Fruit fly (Drosophila melanogaster) Kc167 (cell line): ENCODE measurements around the gene Dpm3.

Source experiments
- Myc ChIP-seq: fragments of >200 bp; optimal IDR thresholded peaks from 2 replicates; lab custom pipeline; 2017; ENCODE audit warnings: missing external identifiers
- Sin3A ChIP-seq: fragments of >200 bp; optimal IDR thresholded peaks from 2 replicates; lab custom pipeline; 2018; ENCODE audit warnings: missing external identifiers
- h ChIP-seq: fragments of >200 bp; optimal IDR thresholded peaks from 3 replicates; lab custom pipeline; 2018; ENCODE audit warnings: missing external identifiers
- insv ChIP-seq: fragments of >200 bp; optimal IDR thresholded peaks from 3 replicates; lab custom pipeline; 2018; ENCODE audit warnings: missing external identifiers
- psq ChIP-seq: fragments of >200 bp; optimal IDR thresholded peaks from 2 replicates; lab custom pipeline; 2017; ENCODE audit warnings: missing external identifiers
- ttk ChIP-seq: sonication (Bioruptor generic); optimal IDR thresholded peaks from 2 replicates; lab custom pipeline; 2017; ENCODE audit warnings: missing external identifiers

Dpm3 gene

DNA sequence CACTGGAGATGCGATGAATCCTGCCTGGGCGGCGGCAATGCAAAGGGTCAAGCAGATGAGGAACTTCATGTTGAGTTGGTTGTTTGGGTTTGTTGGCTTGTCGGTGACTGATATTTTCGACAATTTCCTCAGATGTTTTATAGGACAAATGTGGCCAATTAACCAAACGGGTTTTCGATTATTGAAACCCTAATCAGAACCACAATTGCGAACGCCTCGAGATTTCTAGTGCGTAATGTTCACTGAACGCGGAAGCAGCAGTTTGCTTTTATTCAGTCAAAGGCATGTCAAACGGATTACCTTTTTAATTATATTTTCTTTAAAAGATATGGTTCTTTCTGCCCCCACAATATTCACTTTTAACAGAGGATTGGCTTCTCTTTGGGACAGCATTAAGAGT is 5.8 kb downstream of the Dpm3 start, which contains the start of gene CG14374:
CG14374 (minus strand) TSS at position 101 of the 400 bp plus-strand sequence.
- TF ChIP-seq ttk (lab: Kevin White, UChicago) = no peak
- TF ChIP-seq Myc (lab: Kevin White, UChicago) = no peak
- no peak for TF ChIP-seq h (lab: Kevin White, UChicago)
- no peak for TF ChIP-seq psq
- TF ChIP-seq Sin3A (lab: Kevin White, UChicago) = no peak
- no peak for TF ChIP-seq insv (lab: Kevin White, UChicago)

DNA sequence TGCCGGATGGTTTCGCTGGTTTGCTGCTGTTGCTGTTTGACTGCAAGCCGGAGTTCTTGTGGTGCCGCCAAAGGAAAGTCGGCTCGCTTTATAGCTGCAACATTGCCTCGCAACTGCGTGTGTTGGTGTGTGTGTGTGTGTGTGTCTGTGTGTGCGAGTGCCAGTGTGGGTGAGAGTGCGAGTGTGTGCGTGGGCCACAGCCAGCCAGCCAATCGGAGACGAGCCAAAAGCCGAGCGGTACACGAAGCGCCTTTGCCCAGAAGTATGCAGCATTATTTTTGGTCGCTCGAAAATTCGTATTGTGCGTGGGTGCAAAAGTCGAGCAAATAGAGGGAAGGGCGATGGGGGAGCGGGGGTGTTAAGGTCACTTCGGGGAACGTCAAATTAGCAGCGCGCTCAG is 7.7 kb downstream of the Dpm3 start, which contains the start of gene CCHa2:
CCHa2 (minus strand) TSS at position 65 of the 400 bp plus-strand sequence.
- TF ChIP-seq Sin3A (lab: Kevin White, UChicago) (no peak), ttk (lab: Kevin White, UChicago) (no peak)

DNA sequence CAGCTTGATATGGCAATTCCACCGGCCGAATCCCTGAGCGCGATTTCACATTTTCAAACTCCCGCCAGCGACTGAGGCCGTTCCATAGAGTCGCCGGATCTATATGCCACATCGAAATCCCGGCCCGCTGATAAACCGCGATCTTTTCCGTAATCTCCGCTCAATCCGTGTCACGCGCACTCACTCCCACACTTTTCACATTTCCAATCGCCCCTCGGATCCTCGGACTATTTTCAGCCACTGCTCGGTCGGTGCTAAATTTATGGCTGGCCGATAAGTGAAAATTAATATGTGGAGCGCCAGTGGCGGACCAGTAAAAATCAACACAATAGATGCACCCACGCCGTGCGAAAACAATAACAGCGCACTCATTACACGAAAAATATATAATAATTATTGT is 9.8 kb downstream of the Dpm3 start:
- TF ChIP-seq Myc (lab: Kevin White, UChicago) (no peak), Sin3A (lab: Kevin White, UChicago) (no peak), psq (no peak)

DNA sequence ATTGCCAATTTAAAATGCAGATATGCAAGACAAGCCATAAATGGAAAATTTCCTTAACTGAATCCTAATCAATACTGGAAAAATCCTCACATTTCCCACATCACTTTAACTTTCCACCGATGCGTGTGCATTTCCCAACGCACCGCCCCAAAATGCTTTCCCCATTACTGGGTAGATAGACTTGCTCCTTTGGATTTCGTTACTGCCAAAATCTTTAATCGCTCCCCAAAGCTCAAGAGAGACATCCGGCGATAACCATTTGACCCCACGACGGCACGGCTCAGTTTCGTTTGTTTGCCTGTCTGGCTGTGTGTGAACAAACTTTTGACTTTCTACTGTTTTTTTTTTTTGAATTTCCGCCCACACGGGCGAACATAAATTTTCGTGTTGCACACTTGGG is 12.4 kb downstream of the Dpm3 start:
- no peak for TF ChIP-seq Myc (lab: Kevin White, UChicago)
- no peak for TF ChIP-seq h (lab: Kevin White, UChicago)
- no peak for TF ChIP-seq Sin3A (lab: Kevin White, UChicago)
- no peak for TF ChIP-seq psq
- TF ChIP-seq insv (lab: Kevin White, UChicago) = no peak
- no peak for TF ChIP-seq ttk (lab: Kevin White, UChicago)

DNA sequence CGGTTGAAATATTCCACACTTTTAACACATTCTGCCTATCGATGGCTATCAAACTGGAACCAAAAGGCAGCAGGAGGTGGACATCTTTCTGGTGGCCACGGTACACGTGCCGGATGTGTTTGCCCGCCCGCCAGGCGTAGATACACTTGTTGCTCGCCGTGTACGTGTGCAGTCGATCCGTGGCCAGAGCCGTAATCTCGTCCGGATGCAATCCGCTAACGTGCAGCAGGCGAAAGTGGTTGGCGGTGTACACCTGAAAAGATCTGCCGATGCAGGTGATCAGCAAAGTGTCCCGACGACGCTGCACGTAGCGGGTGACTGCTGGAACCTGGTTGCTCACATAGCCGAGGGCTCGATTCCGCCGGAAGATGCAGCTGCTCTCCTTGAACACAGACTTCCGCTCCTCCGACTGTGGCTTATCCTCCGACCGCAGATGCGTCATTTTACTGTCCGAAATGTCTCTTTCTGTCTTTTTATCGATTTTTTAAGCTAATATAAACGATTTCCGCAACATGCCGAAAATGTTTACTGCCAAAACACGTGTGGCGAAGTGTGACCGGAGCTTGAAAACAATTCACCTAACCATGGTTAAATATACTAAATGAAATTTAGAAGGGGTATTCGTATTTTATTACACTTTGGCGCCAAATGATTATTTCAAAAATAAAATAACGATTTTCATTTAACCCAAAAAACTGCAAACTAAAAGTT is 14.5 kb downstream of the Dpm3 start, which contains the start of gene CG9799:
CG9799 (minus strand) TSS at position 550 of the 711 bp plus-strand sequence.
- TF ChIP-seq Myc (lab: Kevin White, UChicago) = no peak
- no peak for TF ChIP-seq Sin3A (lab: Kevin White, UChicago)
- no peak for TF ChIP-seq psq
- peak; percentile 23 for TF ChIP-seq h (lab: Kevin White, UChicago)

DNA sequence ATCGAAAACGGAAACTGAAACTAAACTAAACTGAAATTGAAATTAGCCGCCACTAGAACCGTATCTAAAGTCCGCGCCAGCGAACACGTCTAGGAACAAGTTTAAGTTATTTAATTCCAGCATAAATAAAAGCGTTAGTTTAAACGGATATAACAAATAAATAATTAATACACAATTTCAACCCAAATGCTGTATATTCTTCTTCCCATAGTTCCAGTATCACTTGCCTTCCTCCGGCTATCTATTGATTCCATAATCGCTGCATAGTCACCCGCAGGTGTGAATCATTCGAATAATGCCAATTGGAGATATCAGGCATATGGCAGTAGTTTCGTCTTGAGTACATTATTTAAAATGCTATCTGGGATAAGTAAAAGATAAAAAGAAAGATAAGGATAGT is 17.7 kb downstream of the Dpm3 start:
- TF ChIP-seq insv (lab: Kevin White, UChicago) (no peak), ttk (lab: Kevin White, UChicago) (no peak), Sin3A (lab: Kevin White, UChicago) (no peak)

DNA sequence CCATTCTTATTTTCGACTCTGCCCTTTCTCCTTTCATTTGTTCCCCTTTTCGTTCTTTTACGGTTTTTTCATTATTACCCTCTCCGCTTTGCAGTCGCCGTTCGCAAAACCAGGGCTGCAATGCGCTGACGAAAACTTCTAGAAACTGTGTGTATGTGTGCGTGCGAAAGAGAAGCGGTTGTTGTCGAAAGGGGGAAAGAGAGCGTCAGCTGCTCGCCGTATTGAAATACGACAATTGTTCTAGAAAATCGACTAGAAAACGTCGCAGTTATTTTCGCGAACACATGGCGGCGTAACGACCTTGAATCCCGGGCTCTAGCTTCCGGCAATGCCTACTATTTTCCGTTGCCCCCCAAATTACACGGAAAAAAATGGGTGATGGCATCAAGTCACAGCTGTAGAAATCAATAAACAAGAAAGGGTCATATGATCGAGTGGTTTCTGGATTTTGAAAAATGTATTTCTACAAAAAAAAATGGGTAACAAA is 20.2 kb downstream of the Dpm3 start:
- TF ChIP-seq ttk (lab: Kevin White, UChicago) = no peak
- TF ChIP-seq Myc (lab: Kevin White, UChicago) = no peak
- no peak for TF ChIP-seq insv (lab: Kevin White, UChicago)
- TF ChIP-seq h (lab: Kevin White, UChicago) = no peak
- TF ChIP-seq Sin3A (lab: Kevin White, UChicago) = no peak
- no peak for TF ChIP-seq psq

DNA sequence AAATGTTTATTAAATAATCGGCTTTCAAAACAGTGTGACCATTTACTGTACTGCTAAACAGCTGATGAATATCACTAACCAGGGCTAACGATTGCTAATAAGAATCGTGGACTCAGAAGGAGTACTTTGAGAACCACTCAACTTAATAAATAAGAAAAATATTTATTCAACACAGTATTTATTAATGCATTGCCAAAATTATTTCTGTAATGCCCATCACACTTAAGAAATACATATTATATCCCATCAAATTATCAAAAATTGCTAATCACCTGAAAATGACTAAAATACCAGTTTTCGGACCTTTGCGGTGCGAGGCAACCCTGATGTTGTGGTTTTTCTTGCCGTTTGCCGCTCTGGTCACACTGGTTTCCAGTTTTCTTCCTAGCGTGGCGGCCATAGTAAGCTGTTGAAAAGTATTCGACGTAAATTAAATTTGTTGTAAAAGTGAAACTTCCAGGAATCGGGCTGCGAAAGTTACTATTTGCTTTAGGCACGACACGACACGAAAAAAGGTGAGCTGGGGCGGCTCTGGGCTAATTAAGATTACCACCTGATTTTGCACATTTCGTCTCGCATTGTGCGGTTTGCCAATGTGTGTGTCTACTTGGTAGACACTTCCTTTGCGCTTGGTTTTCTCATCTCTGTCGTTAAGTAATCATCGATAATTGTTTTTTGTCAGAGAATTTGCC is 21.0 kb downstream of the Dpm3 start, which contains the start of the genes mRpS21 and Droj2:
mRpS21 (minus strand) TSS at position 66 of the 692 bp plus-strand sequence.
Droj2 (plus strand) TSS at position 363 of the 692 bp plus-strand sequence.
- TF ChIP-seq Sin3A (lab: Kevin White, UChicago) (no peak), ttk (lab: Kevin White, UChicago) (no peak), psq (no peak), insv (lab: Kevin White, UChicago) (no peak), Myc (lab: Kevin White, UChicago) (no peak)

DNA sequence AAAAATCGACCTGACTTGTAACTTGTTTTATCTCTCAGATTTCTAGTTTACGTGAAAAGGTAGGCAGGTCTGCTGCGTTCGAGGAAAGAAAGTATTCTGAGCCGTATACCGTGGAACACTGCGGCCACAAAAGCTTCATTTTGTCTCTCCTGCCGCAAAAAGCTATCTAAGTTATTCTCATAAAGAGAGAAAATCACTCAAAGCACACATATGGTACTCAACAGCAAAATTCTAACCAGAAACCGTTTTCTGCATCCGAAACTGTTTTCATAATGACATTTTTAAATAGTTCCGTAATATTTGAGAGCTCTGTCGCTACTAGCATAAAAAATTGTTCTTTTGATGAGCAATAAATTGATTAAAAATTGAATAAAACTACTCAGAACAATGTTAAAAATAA is 23.2 kb downstream of the Dpm3 start, which contains the start of the genes CG9813 and CG8870:
CG9813 (minus strand) TSS at position 101 of the 400 bp plus-strand sequence.
CG8870 (plus strand) TSS at position 168 of the 400 bp plus-strand sequence.
- no peak for TF ChIP-seq insv (lab: Kevin White, UChicago)
- TF ChIP-seq ttk (lab: Kevin White, UChicago) = no peak
- no peak for TF ChIP-seq psq
- no peak for TF ChIP-seq Myc (lab: Kevin White, UChicago)
- no peak for TF ChIP-seq h (lab: Kevin White, UChicago)
- TF ChIP-seq Sin3A (lab: Kevin White, UChicago) = no peak

DNA sequence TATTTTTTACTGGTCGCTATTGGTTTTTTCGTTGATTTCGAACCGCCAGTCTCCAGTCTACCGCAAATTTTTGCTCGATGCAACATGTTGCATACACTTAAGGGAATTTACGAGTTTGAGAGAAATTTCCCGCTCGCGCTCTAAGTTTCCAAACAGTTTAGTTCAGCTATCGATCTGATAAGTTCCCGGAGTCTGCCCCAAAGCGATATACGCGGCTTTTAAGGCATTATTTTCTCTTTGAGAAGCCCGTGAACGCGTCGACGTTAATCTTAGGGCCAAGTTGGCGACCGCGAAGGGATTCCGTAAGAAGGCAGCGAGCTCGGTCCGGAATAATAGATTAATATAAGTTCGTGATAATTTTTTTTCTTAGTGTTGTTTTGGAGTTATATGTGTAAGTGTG is 27.9 kb downstream of the Dpm3 start:
- no peak for TF ChIP-seq psq
- TF ChIP-seq ttk (lab: Kevin White, UChicago) = no peak
- no peak for TF ChIP-seq Sin3A (lab: Kevin White, UChicago)

DNA sequence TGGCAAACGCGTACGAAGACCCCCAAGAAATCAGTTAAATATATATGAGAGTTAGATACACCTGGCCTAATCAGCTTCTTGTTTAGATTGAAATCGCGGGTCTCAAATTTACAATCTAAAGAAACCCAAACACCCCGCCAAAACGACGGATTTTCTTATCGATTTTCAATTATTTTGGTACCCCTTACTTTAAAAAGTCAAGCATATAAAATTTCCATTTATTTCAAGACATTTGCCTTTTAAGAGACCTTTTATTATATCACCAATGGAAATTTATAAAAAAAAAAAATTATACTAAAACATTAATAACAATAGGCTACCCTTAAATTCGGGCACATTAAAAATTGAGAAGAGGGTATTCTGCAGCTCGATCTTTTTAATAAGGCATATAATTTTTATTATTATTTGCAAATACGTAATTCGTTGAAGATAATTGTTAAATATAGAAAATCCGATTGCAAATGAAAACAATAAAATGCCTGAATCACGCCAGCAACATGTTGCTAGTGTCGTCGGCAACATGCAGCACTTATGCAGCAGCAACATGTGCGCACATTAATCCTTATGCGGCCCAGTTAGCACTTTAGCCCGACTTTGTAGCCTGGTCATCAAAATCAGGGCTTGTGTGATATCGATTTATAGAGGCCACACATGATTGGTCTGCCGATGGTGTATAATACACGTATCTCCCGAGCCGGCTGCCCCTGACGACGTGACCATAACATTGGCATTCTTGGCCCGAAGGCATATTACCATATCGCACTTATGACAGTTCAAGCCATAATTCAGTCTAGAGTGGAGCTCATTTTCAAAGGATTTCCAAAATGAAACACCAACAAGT is 30.8 kb downstream of the Dpm3 start, which contains the start of the genes Lip3 and CG34309:
Lip3 (minus strand) TSS at position 65 of the 841 bp plus-strand sequence.
CG34309 (plus strand) TSS at position 791 of the 841 bp plus-strand sequence.
- TF ChIP-seq insv (lab: Kevin White, UChicago) (no peak), ttk (lab: Kevin White, UChicago) (no peak), h (lab: Kevin White, UChicago) (no peak), psq (no peak), Myc (lab: Kevin White, UChicago) (no peak), Sin3A (lab: Kevin White, UChicago) (no peak)
